Fruit fly (Drosophila melanogaster): ENCODE data around the gene TwdlD.
A peak's percentile ranks its signal among the peaks of the same experiment; 100 is the strongest.

TwdlD gene

DNA sequence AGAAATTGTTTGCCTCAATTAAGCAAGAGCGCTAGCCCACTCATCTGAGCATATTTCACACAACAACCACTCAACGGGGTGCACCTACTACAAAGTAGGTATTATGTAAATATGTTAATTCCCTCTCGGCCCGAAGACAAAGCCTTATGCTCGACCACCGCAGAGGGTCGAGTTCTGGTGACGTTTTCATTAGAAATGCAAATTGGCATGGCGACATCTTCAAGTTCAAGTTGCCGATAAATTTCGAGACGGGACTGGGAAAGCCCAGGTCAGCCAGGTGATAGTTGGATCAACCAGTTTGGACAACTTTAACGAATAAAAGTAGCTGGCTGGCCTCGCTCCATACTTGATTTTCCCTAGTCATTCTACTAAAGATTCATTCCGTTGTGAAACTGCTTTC lies 24.4 kb upstream of the TwdlD start (continued):
- TF ChIP-seq pros (GFP tag; optimal IDR thresholded peaks at IDR 0.05) = peak; percentile 67
- TF ChIP-seq fd102C (GFP tag; optimal IDR thresholded peaks at IDR 0.05) = no peak
- TF ChIP-seq bowl (GFP tag; IDR thresholded peaks at IDR 0.05) = no peak
- TF ChIP-seq Lpt (GFP tag; optimal IDR thresholded peaks at IDR 0.05) = no peak
- no peak for TF ChIP-seq trem (tag; optimal IDR thresholded peaks at IDR 0.05)
- no peak for TF ChIP-seq ac (GFP tag; optimal IDR thresholded peaks at IDR 0.05)
- no peak for TF ChIP-seq scrt (GFP tag; optimal IDR thresholded peaks at IDR 0.05)
- TF ChIP-seq CG12769 (tag; optimal IDR thresholded peaks at IDR 0.05) = peak; percentile 88
- peak in 1 of 2 experiments; percentile 50 for TF ChIP-seq Hr78 (GFP tag; optimal IDR thresholded peaks at IDR 0.05)
- TF ChIP-seq CG10565 (GFP tag; optimal IDR thresholded peaks at IDR 0.05) = no peak
- TF ChIP-seq CG8281 (tag; optimal IDR thresholded peaks at IDR 0.05) = no peak
- TF ChIP-seq wdn (GFP tag; IDR thresholded peaks at IDR 0.05) = no peak
- no peak for TF ChIP-seq CG10462 (GFP tag; optimal IDR thresholded peaks at IDR 0.05)
- TF ChIP-seq lov (optimal IDR thresholded peaks at IDR 0.05) = no peak
- TF ChIP-seq lov (GFP tag; IDR thresholded peaks at IDR 0.05) = no peak
- TF ChIP-seq CG14710 (tag; optimal IDR thresholded peaks at IDR 0.05) = no peak
- no peak for TF ChIP-seq CG8359 (GFP tag; optimal IDR thresholded peaks at IDR 0.05; ENCODE audit: borderline replicate concordance)
- no peak for TF ChIP-seq CG33213 (GFP tag; optimal IDR thresholded peaks at IDR 0.05)
- TF ChIP-seq sug (tag; optimal IDR thresholded peaks at IDR 0.05) = no peak
- peak; percentile 72; the same call in 1 of the 2 replicates for TF ChIP-seq vvl (GFP tag; IDR thresholded peaks at IDR 0.05)
- no peak for TF ChIP-seq CG8290 (GFP tag; optimal IDR thresholded peaks at IDR 0.05)
- TF ChIP-seq CG8290 (tag; optimal IDR thresholded peaks at IDR 0.05) = no peak
- no peak for TF ChIP-seq CG6272 (GFP tag; IDR thresholded peaks at IDR 0.05)
- no peak for TF ChIP-seq CG32532 (GFP tag; IDR thresholded peaks at IDR 0.05)
- no peak for TF ChIP-seq Atf-2 (GFP tag; optimal IDR thresholded peaks at IDR 0.05)
- no peak for TF ChIP-seq CG3847 (GFP tag; IDR thresholded peaks at IDR 0.05)
- peak; percentile 81; the same call in 2 of the 4 replicates for TF ChIP-seq chinmo (GFP tag; IDR thresholded peaks at IDR 0.05; ENCODE audit: partially characterized antibody)
- TF ChIP-seq Nf-YB (GFP tag; optimal IDR thresholded peaks at IDR 0.05) = no peak
- TF ChIP-seq emc (GFP tag; optimal IDR thresholded peaks at IDR 0.05) = no peak
- no peak for TF ChIP-seq CG7271 (tag; optimal IDR thresholded peaks at IDR 0.05)
- no peak for TF ChIP-seq CG18619 (GFP tag; optimal IDR thresholded peaks at IDR 0.05)
- TF ChIP-seq pzg (GFP tag; optimal IDR thresholded peaks at IDR 0.05) = no peak
- no peak for TF ChIP-seq run (tag; optimal IDR thresholded peaks at IDR 0.05)
- TF ChIP-seq Med (GFP tag) = no peak
- TF ChIP-seq Awh (GFP tag; IDR thresholded peaks at IDR 0.05) = 0 out of 2 replicates have a peak, but pooled peaks have one; percentile 28
- TF ChIP-seq hbn (GFP tag; IDR thresholded peaks at IDR 0.05; ENCODE audit: partially characterized antibody) = no peak
- no peak for TF ChIP-seq CG18599 (GFP tag; optimal IDR thresholded peaks at IDR 0.05)
- no peak for TF ChIP-seq sim (GFP tag; IDR thresholded peaks at IDR 0.05)
- no peak for TF ChIP-seq grau (tag; optimal IDR thresholded peaks at IDR 0.05)
- TF ChIP-seq CG3065 (GFP tag; optimal IDR thresholded peaks at IDR 0.05) = no peak
- no peak for TF ChIP-seq CG12155 (GFP tag; optimal IDR thresholded peaks at IDR 0.05)
- TF ChIP-seq oc (tag; optimal IDR thresholded peaks at IDR 0.05) = peak; percentile 41
- TF ChIP-seq E2f2 (GFP tag; IDR thresholded peaks at IDR 0.05) = no peak

- TF ChIP-seq chinmo (GFP tag; IDR thresholded peaks at IDR 0.05; ENCODE audit: partially characterized antibody) = 0 out of 4 replicates have a peak, but pooled peaks have one; percentile 60
- no peak for TF ChIP-seq CG31388 (GFP tag; optimal IDR thresholded peaks at IDR 0.05)
Measured at dm6 chr3R:26618818-26619217, 21.0 kb upstream of the TwdlD start, which contains the start of gene TwdlM. TwdlM (plus strand) TSS chr3R:26619118.

Data from whole organism, embryonic.